Worm (Caenorhabditis elegans): ENCODE measurements around the gene col-156.

ce11 chrV:11415059-11415458, 35.1 kb downstream of the col-156 start, which contains the start of gene deg-3:
- TF ChIP-seq nfya-1 (tag; optimal IDR thresholded peaks at IDR 0.05) (no peak), rnt-1 (tag; optimal IDR thresholded peaks at IDR 0.05) (no peak), ceh-9 (tag; optimal IDR thresholded peaks at IDR 0.05) (no peak), tbx-2 (tag; optimal IDR thresholded peaks at IDR 0.05) (no peak)

Measured in whole organism, late embryonic.